Worm (Caenorhabditis elegans): ENCODE measurements around the gene grl-3.
"Not testable (repeated sequence)": the region's sequence is repeated elsewhere in the genome, so short reads cannot be mapped to it uniquely, and the experiment has no call there.

The grl-3 gene

ce11 chrV:11395024-11395423 lies 16.3 kb upstream of the grl-3 start, which contains the start of gene K03B8.4:
K03B8.4 (minus strand) TSS chrV:11395124.
- TF ChIP-seq ama-1 (optimal IDR thresholded peaks at IDR 0.05); flt-1 (GFP tag; IDR thresholded peaks at IDR 0.05); ceh-36 (tag; optimal IDR thresholded peaks at IDR 0.05): not testable (repeated sequence)

DNA sequence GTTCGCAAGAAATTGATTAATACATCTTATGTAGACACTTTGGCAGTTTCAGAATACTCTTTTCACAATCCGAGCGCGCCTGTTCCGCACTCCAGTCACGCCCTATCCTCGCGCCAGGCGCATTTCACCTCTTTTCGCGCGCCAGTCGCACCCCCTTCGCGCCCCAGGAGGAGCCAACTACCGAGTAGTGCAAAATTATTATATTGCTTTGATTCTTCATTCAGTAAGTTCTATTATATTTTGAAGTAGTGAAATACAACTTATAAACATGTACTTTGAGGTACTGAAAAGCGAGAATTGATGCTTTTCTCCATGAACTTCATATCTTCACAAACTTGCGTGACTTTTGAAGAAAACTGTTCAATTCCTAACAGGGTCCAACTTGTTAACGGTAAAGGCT lies 15.2 kb upstream of the grl-3 start, which contains the start of gene nas-18:
TSS of gene nas-18 (plus strand) at position 301 of the 400 bp plus-strand sequence.
- not testable (repeated sequence) for TF ChIP-seq flt-1 (GFP tag; IDR thresholded peaks at IDR 0.05); B0310.2 (tag; optimal IDR thresholded peaks at IDR 0.05); hmbx-1 (tag; optimal IDR thresholded peaks at IDR 0.05)

ce11 chrV:11398616-11399015 lies 12.7 kb upstream of the grl-3 start, which contains the start of gene nas-17:
nas-17 (plus strand) TSS chrV:11398916.
- TF ChIP-seq hmbx-1 (tag; optimal IDR thresholded peaks at IDR 0.05) = no peak
- TF ChIP-seq F13C5.2 (tag; optimal IDR thresholded peaks at IDR 0.05) = no peak
- TF ChIP-seq tbx-11 (GFP tag; IDR thresholded peaks at IDR 0.05) = no peak
- no peak for TF ChIP-seq hmg-4 (GFP tag; optimal IDR thresholded peaks at IDR 0.05)
- no peak for TF ChIP-seq pes-1 (GFP tag; IDR thresholded peaks at IDR 0.05)
- no peak for TF ChIP-seq tbx-37 (GFP tag; conservative IDR thresholded peaks at IDR 0.05)
- no peak for TF ChIP-seq flt-1 (GFP tag; IDR thresholded peaks at IDR 0.05)
- TF ChIP-seq sea-1 (GFP tag; conservative IDR thresholded peaks at IDR 0.05) = no peak

DNA sequence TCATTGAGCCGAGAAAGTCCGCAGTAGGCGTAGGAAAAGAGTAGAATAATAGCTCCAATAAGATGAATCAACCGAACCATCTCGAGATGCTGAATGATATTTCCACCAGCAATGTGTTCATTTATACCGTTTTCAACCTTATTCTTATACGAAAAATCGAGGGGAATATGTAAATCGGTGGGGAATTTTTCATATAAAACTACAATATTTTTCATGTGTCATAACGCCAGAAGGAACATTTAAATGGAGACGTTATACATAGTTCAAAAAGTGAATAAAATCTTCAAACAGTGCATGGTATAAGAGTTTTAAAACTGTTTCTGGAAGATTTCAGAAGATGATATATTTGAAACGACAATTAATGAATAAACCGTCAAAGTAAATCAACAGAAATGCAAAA lies 8.7 kb upstream of the grl-3 start, which contains the start of gene nas-19:
TSS of gene nas-19 (minus strand) at position 101 of the 400 bp plus-strand sequence.
- TF ChIP-seq hmbx-1 (tag; optimal IDR thresholded peaks at IDR 0.05) = no peak
- TF ChIP-seq pes-1 (GFP tag; IDR thresholded peaks at IDR 0.05) = no peak
- TF ChIP-seq hmg-4 (GFP tag; optimal IDR thresholded peaks at IDR 0.05) = no peak
- no peak for TF ChIP-seq B0310.2 (tag; optimal IDR thresholded peaks at IDR 0.05)
- TF ChIP-seq ets-7 (tag; optimal IDR thresholded peaks at IDR 0.05) = no peak
- TF ChIP-seq tra-4 (tag; optimal IDR thresholded peaks at IDR 0.05) = no peak
- no peak for TF ChIP-seq aly-1 (tag; optimal IDR thresholded peaks at IDR 0.05)
- no peak for TF ChIP-seq ceh-13 (GFP tag; optimal IDR thresholded peaks at IDR 0.05)
- no peak for TF ChIP-seq ama-1 (optimal IDR thresholded peaks at IDR 0.05)
- TF ChIP-seq F13C5.2 (tag; optimal IDR thresholded peaks at IDR 0.05) = no peak
- no peak for TF ChIP-seq flt-1 (GFP tag; IDR thresholded peaks at IDR 0.05)

- no peak for TF ChIP-seq ama-1 (optimal IDR thresholded peaks at IDR 0.05)
- no peak for TF ChIP-seq ceh-13 (GFP tag; optimal IDR thresholded peaks at IDR 0.05)
- no peak for TF ChIP-seq F13C5.2 (tag; optimal IDR thresholded peaks at IDR 0.05)
- TF ChIP-seq ceh-36 (tag; optimal IDR thresholded peaks at IDR 0.05) = no peak
- TF ChIP-seq hnd-1 (tag; optimal IDR thresholded peaks at IDR 0.05) = no peak
- no peak for TF ChIP-seq ets-7 (tag; optimal IDR thresholded peaks at IDR 0.05)
- TF ChIP-seq aly-1 (tag; optimal IDR thresholded peaks at IDR 0.05) = no peak
Measured at ce11 chrV:11403059-11403458, 8.3 kb upstream of the grl-3 start.

ce11 chrV:11403702-11404101 lies 7.6 kb upstream of the grl-3 start:
- TF ChIP-seq aly-1 (tag; optimal IDR thresholded peaks at IDR 0.05) (no peak), ceh-36 (tag; optimal IDR thresholded peaks at IDR 0.05) (no peak), B0310.2 (tag; optimal IDR thresholded peaks at IDR 0.05) (no peak), ceh-13 (GFP tag; optimal IDR thresholded peaks at IDR 0.05) (no peak), tbx-37 (GFP tag; conservative IDR thresholded peaks at IDR 0.05) (no peak), hmg-4 (GFP tag; optimal IDR thresholded peaks at IDR 0.05) (no peak), flt-1 (GFP tag; IDR thresholded peaks at IDR 0.05) (no peak), F13C5.2 (tag; optimal IDR thresholded peaks at IDR 0.05) (no peak), tbx-11 (GFP tag; IDR thresholded peaks at IDR 0.05) (no peak), hnd-1 (tag; optimal IDR thresholded peaks at IDR 0.05) (no peak), sea-1 (GFP tag; conservative IDR thresholded peaks at IDR 0.05) (no peak), scrt-1 (GFP tag; IDR thresholded peaks at IDR 0.05) (no peak), tra-4 (tag; optimal IDR thresholded peaks at IDR 0.05) (no peak), ama-1 (optimal IDR thresholded peaks at IDR 0.05) (no peak), pes-1 (GFP tag; IDR thresholded peaks at IDR 0.05) (no peak)

- TF ChIP-seq scrt-1 (GFP tag; IDR thresholded peaks at IDR 0.05) (no peak), ceh-36 (tag; optimal IDR thresholded peaks at IDR 0.05) (no peak), tra-4 (tag; optimal IDR thresholded peaks at IDR 0.05) (no peak), flt-1 (GFP tag; IDR thresholded peaks at IDR 0.05) (no peak), ceh-13 (GFP tag; optimal IDR thresholded peaks at IDR 0.05) (no peak), pes-1 (GFP tag; IDR thresholded peaks at IDR 0.05) (no peak), ets-7 (tag; optimal IDR thresholded peaks at IDR 0.05) (no peak), ama-1 (optimal IDR thresholded peaks at IDR 0.05) (no peak), B0310.2 (tag; optimal IDR thresholded peaks at IDR 0.05) (no peak), sea-1 (GFP tag; conservative IDR thresholded peaks at IDR 0.05) (no peak), tbx-37 (GFP tag; conservative IDR thresholded peaks at IDR 0.05) (no peak), aly-1 (tag; optimal IDR thresholded peaks at IDR 0.05) (no peak), hmg-4 (GFP tag; optimal IDR thresholded peaks at IDR 0.05) (no peak), hnd-1 (tag; optimal IDR thresholded peaks at IDR 0.05) (no peak)
Measured at ce11 chrV:11407251-11407650, 4.1 kb upstream of the grl-3 start, which contains the start of gene K03B8.6. K03B8.6 (plus strand) TSS chrV:11407584.

ce11 chrV:11412125-11412524 lies 814 bp downstream of the grl-3 start:
- TF ChIP-seq B0310.2 (tag; optimal IDR thresholded peaks at IDR 0.05) (no peak), tra-4 (tag; optimal IDR thresholded peaks at IDR 0.05) (no peak)

DNA sequence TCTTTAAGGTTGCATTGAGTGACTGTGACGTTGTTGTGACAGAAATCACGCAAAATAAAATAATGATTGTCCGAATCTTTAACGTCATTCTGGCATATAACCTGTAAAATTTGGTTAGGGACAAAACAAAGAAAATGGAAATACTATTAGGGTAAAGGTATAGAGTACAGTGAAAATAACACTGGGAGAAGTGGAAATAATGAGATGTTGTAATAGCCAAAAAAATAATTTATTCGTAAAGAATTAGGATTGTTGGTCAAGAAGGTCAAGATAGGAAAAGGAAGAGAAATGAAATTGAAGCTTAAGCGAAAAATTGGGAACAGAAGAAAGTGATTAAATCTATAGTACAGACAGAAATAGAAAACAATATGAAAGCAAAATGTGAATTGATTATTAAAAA lies 3.7 kb downstream of the grl-3 start, which contains the start of gene deg-3:
TSS of gene deg-3 (minus strand) at position 101 of the 400 bp plus-strand sequence.
- TF ChIP-seq hnd-1 (tag; optimal IDR thresholded peaks at IDR 0.05) (no peak), hmbx-1 (tag; optimal IDR thresholded peaks at IDR 0.05) (no peak), hmg-4 (GFP tag; optimal IDR thresholded peaks at IDR 0.05) (no peak), tbx-11 (GFP tag; IDR thresholded peaks at IDR 0.05) (no peak), pes-1 (GFP tag; IDR thresholded peaks at IDR 0.05) (no peak), flt-1 (GFP tag; IDR thresholded peaks at IDR 0.05) (no peak), ceh-36 (tag; optimal IDR thresholded peaks at IDR 0.05) (no peak), F13C5.2 (tag; optimal IDR thresholded peaks at IDR 0.05) (no peak), tra-4 (tag; optimal IDR thresholded peaks at IDR 0.05) (no peak), tbx-37 (GFP tag; conservative IDR thresholded peaks at IDR 0.05) (no peak), aly-1 (tag; optimal IDR thresholded peaks at IDR 0.05) (no peak), sea-1 (GFP tag; conservative IDR thresholded peaks at IDR 0.05) (no peak), scrt-1 (GFP tag; IDR thresholded peaks at IDR 0.05) (no peak), ets-7 (tag; optimal IDR thresholded peaks at IDR 0.05) (no peak), ceh-13 (GFP tag; optimal IDR thresholded peaks at IDR 0.05) (no peak), B0310.2 (tag; optimal IDR thresholded peaks at IDR 0.05) (no peak), ama-1 (optimal IDR thresholded peaks at IDR 0.05) (no peak)

All from whole organism, early embryonic.